Fruit fly (Drosophila melanogaster): Measurements from ENCODE around the gene CG11403.

Gene CG11403

DNA sequence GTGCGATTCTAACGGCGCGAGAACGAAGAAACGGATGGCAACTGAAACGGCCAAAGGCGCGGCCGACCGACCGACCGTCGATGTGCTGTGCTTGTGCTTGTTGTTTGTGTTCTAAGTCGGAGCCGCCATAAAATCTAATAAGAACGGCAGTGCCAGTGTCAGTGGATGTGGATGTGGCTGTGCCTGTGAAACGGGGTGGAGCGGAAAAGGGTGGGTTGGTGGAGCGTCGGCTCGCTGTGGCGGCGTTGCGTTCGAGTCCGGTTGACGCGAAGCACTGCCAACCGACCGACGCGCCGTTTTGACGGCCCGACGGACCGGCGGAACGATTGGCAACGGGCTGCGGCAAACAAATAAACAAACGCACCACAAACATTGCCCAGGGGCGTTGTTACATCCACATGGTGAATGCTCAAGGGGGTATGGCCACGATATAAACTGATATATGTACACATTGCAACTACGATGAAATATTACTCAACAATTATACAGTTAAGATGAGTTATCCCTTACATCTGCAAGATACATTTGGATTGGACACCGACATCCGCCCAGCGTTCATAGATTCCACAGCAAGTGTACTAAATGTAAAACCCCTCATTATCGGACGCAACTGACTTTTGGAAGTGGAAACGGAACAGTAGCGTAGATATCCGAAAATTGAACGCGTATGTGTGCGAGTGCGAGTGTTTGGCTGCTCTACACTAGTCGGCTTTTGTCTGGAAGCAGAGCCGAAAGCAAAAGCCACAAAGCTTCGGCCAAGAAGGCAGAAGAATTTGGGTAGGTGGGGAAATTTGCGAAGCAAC is 35.5 kb upstream of the CG11403 start, which contains the start of gene Atf3 (continued):
- TF ChIP-seq Gsc (GFP tag; IDR thresholded peaks at IDR 0.05): peak; percentile 96
- TF ChIP-seq Taf1 (GFP tag; IDR thresholded peaks at IDR 0.05): peak; percentile 98
- peak; percentile 99 for TF ChIP-seq CG1603 (tag; optimal IDR thresholded peaks at IDR 0.05)
- peak; percentile 99 for TF ChIP-seq sob (GFP tag; IDR thresholded peaks at IDR 0.05)
- peak; percentile 99 for TF ChIP-seq Xbp1 (GFP tag; optimal IDR thresholded peaks at IDR 0.05)
- TF ChIP-seq Opbp (GFP tag; IDR thresholded peaks at IDR 0.05; ENCODE audit: partially characterized antibody): no peak
- peak; percentile 99 for TF ChIP-seq tx (GFP tag; optimal IDR thresholded peaks at IDR 0.05)
- peak; percentile 100 for TF ChIP-seq mirr (GFP tag; optimal IDR thresholded peaks at IDR 0.05)
- 0 out of 2 replicates have a peak, but pooled peaks have one; percentile 31 for TF ChIP-seq unc-4 (GFP tag; IDR thresholded peaks at IDR 0.05; ENCODE audit: partially characterized antibody)
- peak; percentile 97 for TF ChIP-seq CG12236 (GFP tag; optimal IDR thresholded peaks at IDR 0.05)
- TF ChIP-seq C15 (GFP tag; IDR thresholded peaks at IDR 0.05): peak; percentile 97
- TF ChIP-seq en (GFP tag; optimal IDR thresholded peaks at IDR 0.05): peak; percentile 98
- peak; percentile 97 for TF ChIP-seq CG17568 (GFP tag; optimal IDR thresholded peaks at IDR 0.05)
- TF ChIP-seq tio (GFP tag; optimal IDR thresholded peaks at IDR 0.05): peak; percentile 99
- TF ChIP-seq Chrac-16 (GFP tag; optimal IDR thresholded peaks at IDR 0.05): peak; percentile 99
- TF ChIP-seq croc (GFP tag; conservative IDR thresholded peaks at IDR 0.05): peak; percentile 98
- TF ChIP-seq Optix (GFP tag; IDR thresholded peaks at IDR 0.05): peak; percentile 97
- TF ChIP-seq CG9609 (GFP tag; optimal IDR thresholded peaks at IDR 0.05): peak; percentile 99
- peak; percentile 97 for TF ChIP-seq ase (GFP tag; IDR thresholded peaks at IDR 0.05)
- peak; percentile 39 for TF ChIP-seq BEAF-32 (GFP tag; optimal IDR thresholded peaks at IDR 0.05)
- peak; percentile 99 for TF ChIP-seq gem (tag; optimal IDR thresholded peaks at IDR 0.05)
- no peak for TF ChIP-seq fru (optimal IDR thresholded peaks at IDR 0.05)
- TF ChIP-seq emc (GFP tag; optimal IDR thresholded peaks at IDR 0.05): peak; percentile 99
- TF ChIP-seq disco-r (GFP tag; optimal IDR thresholded peaks at IDR 0.05): peak; percentile 99
- peak; percentile 99 for TF ChIP-seq CG32767 (GFP tag; IDR thresholded peaks at IDR 0.05)
- TF ChIP-seq CG4282 (GFP tag; optimal IDR thresholded peaks at IDR 0.05): peak; percentile 97
- TF ChIP-seq D (optimal IDR thresholded peaks at IDR 0.05): no peak
- TF ChIP-seq D (GFP tag; optimal IDR thresholded peaks at IDR 0.05): peak; percentile 98
- TF ChIP-seq gro (GFP tag; optimal IDR thresholded peaks at IDR 0.05): peak; percentile 99
- peak; percentile 99 for TF ChIP-seq maf-S (GFP tag; optimal IDR thresholded peaks at IDR 0.05)
- TF ChIP-seq eve (GFP tag; optimal IDR thresholded peaks at IDR 0.05): peak in 1 of 2 experiments; percentile 100
- TF ChIP-seq CG12071 (GFP tag; optimal IDR thresholded peaks at IDR 0.05): peak; percentile 99
- peak; percentile 94 for TF ChIP-seq CG6654 (GFP tag; optimal IDR thresholded peaks at IDR 0.05)
- peak; percentile 99 for TF ChIP-seq Hsf (GFP tag; optimal IDR thresholded peaks at IDR 0.05)
- peak; percentile 99 for TF ChIP-seq CG6854 (GFP tag; optimal IDR thresholded peaks at IDR 0.05)
- peak; percentile 95 for TF ChIP-seq Ets97D (GFP tag; optimal IDR thresholded peaks at IDR 0.05)
- TF ChIP-seq sc (optimal IDR thresholded peaks at IDR 0.05): no peak
- peak; percentile 97 for TF ChIP-seq sc (GFP tag; optimal IDR thresholded peaks at IDR 0.05)
- TF ChIP-seq dimm (GFP tag; IDR thresholded peaks at IDR 0.05): peak; percentile 91
- TF ChIP-seq CG13424 (tag; optimal IDR thresholded peaks at IDR 0.05): peak; percentile 99
- TF ChIP-seq knrl (GFP tag; IDR thresholded peaks at IDR 0.05; ENCODE audit: partially characterized antibody): no peak
- TF ChIP-seq ems (GFP tag; optimal IDR thresholded peaks at IDR 0.05): peak; percentile 99
- peak; percentile 99 for TF ChIP-seq nmo (GFP tag; optimal IDR thresholded peaks at IDR 0.05)
- peak; percentile 97 for TF ChIP-seq Nf-YA (GFP tag; IDR thresholded peaks at IDR 0.05)
- peak; percentile 48; the same call in 1 of the 2 replicates for TF ChIP-seq CG13287 (GFP tag; IDR thresholded peaks at IDR 0.05; ENCODE audit: partially characterized antibody)
- peak; percentile 99 for TF ChIP-seq CG7372 (GFP tag; IDR thresholded peaks at IDR 0.05)
- peak; percentile 98 for TF ChIP-seq row (GFP tag; IDR thresholded peaks at IDR 0.05)
- peak; percentile 93 for TF ChIP-seq CG10267 (tag; optimal IDR thresholded peaks at IDR 0.05)
- peak; percentile 98 for TF ChIP-seq CG4328 (GFP tag; optimal IDR thresholded peaks at IDR 0.05)
- peak; percentile 85; the same call in 2 of the 3 replicates for TF ChIP-seq sr (GFP tag; IDR thresholded peaks at IDR 0.05)
